Fruit fly (Drosophila melanogaster): Measurements from ENCODE around the gene Or67c.

Gene Or67c

DNA sequence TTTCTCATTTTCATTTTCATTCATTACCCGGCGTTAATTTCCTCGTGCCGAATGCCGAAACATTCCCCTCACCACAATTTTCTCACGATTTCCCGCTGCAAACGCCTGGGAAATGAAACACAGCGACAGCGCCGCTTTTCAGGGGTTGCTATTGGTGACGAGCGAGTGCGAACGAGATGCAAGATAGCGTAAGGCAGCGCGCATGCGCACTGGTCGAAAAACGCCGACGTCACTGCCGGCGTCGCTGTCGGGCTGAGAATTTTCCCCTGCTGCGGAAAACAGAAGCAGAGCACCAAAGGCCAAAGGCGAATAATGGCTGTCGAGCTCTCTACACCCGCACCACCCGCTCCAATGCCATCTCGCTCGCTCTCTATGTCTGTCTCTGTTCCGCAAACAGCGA lies 44.9 kb upstream of the Or67c start (continued):
- peak; percentile 97 for TF ChIP-seq pfk (GFP tag; optimal IDR thresholded peaks at IDR 0.05)
- TF ChIP-seq onecut (GFP tag; IDR thresholded peaks at IDR 0.05), result peak; percentile 19; the same call in 1 of the 2 replicates
- no peak for TF ChIP-seq CG10267 (tag; optimal IDR thresholded peaks at IDR 0.05)
- TF ChIP-seq kni (GFP tag; optimal IDR thresholded peaks at IDR 0.05), result peak; percentile 77
- TF ChIP-seq Blimp-1 (GFP tag; optimal IDR thresholded peaks at IDR 0.05), result no peak
- no peak for TF ChIP-seq CG7786 (GFP tag; optimal IDR thresholded peaks at IDR 0.05)
- TF ChIP-seq jumu (GFP tag; optimal IDR thresholded peaks at IDR 0.05), result no peak
- TF ChIP-seq CG7987 (GFP tag; optimal IDR thresholded peaks at IDR 0.05), result no peak
- TF ChIP-seq abd-A (tag; optimal IDR thresholded peaks at IDR 0.05), result peak; percentile 71
- no peak for TF ChIP-seq CG12942 (GFP tag; optimal IDR thresholded peaks at IDR 0.05)
- no peak for TF ChIP-seq Sry-β (GFP tag; optimal IDR thresholded peaks at IDR 0.05)
- TF ChIP-seq CG10543 (GFP tag; optimal IDR thresholded peaks at IDR 0.05), result peak; percentile 17
- TF ChIP-seq CG4404 (GFP tag; IDR thresholded peaks at IDR 0.05), result no peak
- TF ChIP-seq Meics (GFP tag; optimal IDR thresholded peaks at IDR 0.05), result no peak
- TF ChIP-seq ttk (GFP tag; IDR thresholded peaks at IDR 0.05), result peak; percentile 60; the same call in 1 of the 2 replicates
- TF ChIP-seq crol (GFP tag; IDR thresholded peaks at IDR 0.05), result peak; percentile 99
- 0 out of 2 replicates have a peak, but pooled peaks have one; percentile 5 for TF ChIP-seq CG4360 (GFP tag; IDR thresholded peaks at IDR 0.05)
- TF ChIP-seq gfzf (GFP tag; optimal IDR thresholded peaks at IDR 0.05), result no peak
- TF ChIP-seq CG15479 (GFP tag; optimal IDR thresholded peaks at IDR 0.05), result no peak
- peak; percentile 26; the same call in 1 of the 2 replicates for TF ChIP-seq Rfx (GFP tag; IDR thresholded peaks at IDR 0.05)
- TF ChIP-seq CG8924 (tag; optimal IDR thresholded peaks at IDR 0.05), result no peak
- TF ChIP-seq tll (GFP tag; optimal IDR thresholded peaks at IDR 0.05), result peak in 1 of 2 experiments; percentile 34
- TF ChIP-seq vvl (GFP tag; IDR thresholded peaks at IDR 0.05), result peak; percentile 50; the same call in 1 of the 2 replicates
- no peak for TF ChIP-seq CG2202 (tag; optimal IDR thresholded peaks at IDR 0.05)
- no peak for TF ChIP-seq unc-4 (GFP tag; IDR thresholded peaks at IDR 0.05; ENCODE audit: partially characterized antibody)
- TF ChIP-seq Opbp (GFP tag; IDR thresholded peaks at IDR 0.05; ENCODE audit: partially characterized antibody), result peak; percentile 14; the same call in 1 of the 3 replicates
- peak; percentile 73 for TF ChIP-seq nerfin-1 (tag; optimal IDR thresholded peaks at IDR 0.05)
- TF ChIP-seq Sox100B (GFP tag; optimal IDR thresholded peaks at IDR 0.05), result no peak
- TF ChIP-seq slbo (GFP tag; IDR thresholded peaks at IDR 0.05), result no peak
- peak; percentile 76 for TF ChIP-seq CG10321 (GFP tag; IDR thresholded peaks at IDR 0.05)
- 0 out of 2 replicates have a peak, but pooled peaks have one; percentile 13 for TF ChIP-seq bbx (GFP tag; IDR thresholded peaks at IDR 0.05; ENCODE audit: partially characterized antibody)
- no peak for TF ChIP-seq CG5180 (GFP tag; optimal IDR thresholded peaks at IDR 0.05)
- TF ChIP-seq z (GFP tag; IDR thresholded peaks at IDR 0.05), result peak; percentile 29; the same call in 1 of the 3 replicates
- no peak for TF ChIP-seq CG14710 (tag; optimal IDR thresholded peaks at IDR 0.05)
- TF ChIP-seq CG4730 (GFP tag; IDR thresholded peaks at IDR 0.05), result no peak
- TF ChIP-seq Max (GFP tag; optimal IDR thresholded peaks at IDR 0.05), result no peak
- no peak for TF ChIP-seq Tbp (GFP tag; optimal IDR thresholded peaks at IDR 0.05)
- TF ChIP-seq sima (GFP tag; optimal IDR thresholded peaks at IDR 0.05), result no peak
- TF ChIP-seq psq (GFP tag; optimal IDR thresholded peaks at IDR 0.05), result peak; percentile 94
- no peak for TF ChIP-seq Hr51 (GFP tag; optimal IDR thresholded peaks at IDR 0.05)
- no peak for TF ChIP-seq CG2120 (GFP tag; optimal IDR thresholded peaks at IDR 0.05)
- peak; percentile 88 for TF ChIP-seq CG1832 (GFP tag; optimal IDR thresholded peaks at IDR 0.05)
- TF ChIP-seq Vsx1 (GFP tag; optimal IDR thresholded peaks at IDR 0.05), result no peak
- no peak for TF ChIP-seq CG12219 (GFP tag; optimal IDR thresholded peaks at IDR 0.05)
- peak; percentile 95 for TF ChIP-seq ewg (GFP tag; optimal IDR thresholded peaks at IDR 0.05)
- 0 out of 4 replicates have a peak, but pooled peaks have one; percentile 63 for TF ChIP-seq chinmo (GFP tag; IDR thresholded peaks at IDR 0.05; ENCODE audit: partially characterized antibody)
- TF ChIP-seq Adf1 (GFP tag; IDR thresholded peaks at IDR 0.05), result peak; percentile 99
- TF ChIP-seq CG11456 (GFP tag; IDR thresholded peaks at IDR 0.05), result no peak
- no peak for TF ChIP-seq crc (GFP tag; optimal IDR thresholded peaks at IDR 0.05)
